Worm (Caenorhabditis elegans) whole organism, late embryonic: ENCODE results near the gene mrpl-53.

Experiments
- C38D4.7 ChIP-seq: fragments of 200-800 bp; sonication (Bioruptor generic); optimal IDR thresholded peaks from 2 replicates; lab custom pipeline; 2018; ENCODE audit warnings: mild to moderate bottlenecking, missing genetic modification characterization, moderate library complexity, missing compliant biosample characterization
- F13H6.1 ChIP-seq: sonication (generic microtip); optimal IDR thresholded peaks from 2 replicates; lab custom pipeline; 2016; ENCODE audit warnings: missing genetic modification characterization, missing compliant biosample characterization
- K09A11.1 ChIP-seq: sonication (generic microtip); optimal IDR thresholded peaks from 2 replicates; lab custom pipeline; 2017; ENCODE audit warnings: antibody characterized with exemption, mild to moderate bottlenecking, missing genetic modification characterization, missing compliant biosample characterization; ENCODE audit not compliant: insufficient read depth
- T23F11.4 ChIP-seq: fragments of 200-800 bp; sonication (Bioruptor generic); optimal IDR thresholded peaks from 2 replicates; lab custom pipeline; 2018; ENCODE audit warnings: mild to moderate bottlenecking, missing genetic modification characterization, missing compliant biosample characterization
- ahr-1 ChIP-seq: sonication (generic microtip); optimal IDR thresholded peaks from 2 replicates; lab custom pipeline; 2016; ENCODE audit warnings: missing genetic modification characterization, missing compliant biosample characterization
- ama-1 ChIP-seq: fragments of 150-350 bp; optimal IDR thresholded peaks from 2 replicates; lab custom pipeline; 2014
- ceh-14 ChIP-seq: sonication (generic microtip); optimal IDR thresholded peaks from 2 replicates; lab custom pipeline; 2016; ENCODE audit warnings: missing genotype, missing genetic modification characterization, missing compliant biosample characterization
- ceh-18 ChIP-seq: sonication (generic microtip); optimal IDR thresholded peaks from 2 replicates; lab custom pipeline; 2016; ENCODE audit warnings: missing genetic modification characterization, missing compliant biosample characterization
- ceh-2 ChIP-seq: sonication (generic microtip); optimal IDR thresholded peaks from 2 replicates; lab custom pipeline; 2016; ENCODE audit warnings: missing genotype, missing genetic modification characterization, missing compliant biosample characterization
- ceh-22 ChIP-seq: sonication (generic microtip); optimal IDR thresholded peaks from 2 replicates; lab custom pipeline; 2017; ENCODE audit warnings: missing biosample characterization, missing genetic modification characterization
- ceh-30 ChIP-seq: fragments of 150-350 bp; optimal IDR thresholded peaks from 2 replicates; lab custom pipeline; 2014; ENCODE audit warnings: missing biosample characterization, missing genetic modification characterization
- ceh-48 ChIP-seq: sonication (generic microtip); optimal IDR thresholded peaks from 2 replicates; lab custom pipeline; 2016; ENCODE audit warnings: missing genetic modification characterization, inconsistent platforms, missing compliant biosample characterization
- ceh-6 ChIP-seq: fragments of 200-800 bp; sonication (Bioruptor generic); optimal IDR thresholded peaks from 2 replicates; lab custom pipeline; 2018; ENCODE audit warnings: mild to moderate bottlenecking, missing genetic modification characterization, missing compliant biosample characterization
- dmd-4 ChIP-seq: sonication (generic microtip); optimal IDR thresholded peaks from 2 replicates; lab custom pipeline; 2016; ENCODE audit warnings: borderline replicate concordance, missing genetic modification characterization, missing compliant biosample characterization
- dve-1 ChIP-seq: sonication (generic microtip); optimal IDR thresholded peaks from 2 replicates; lab custom pipeline; 2017; ENCODE audit warnings: antibody characterized with exemption, mild to moderate bottlenecking, missing genetic modification characterization, missing compliant biosample characterization
- elt-4 ChIP-seq: sonication (generic microtip); optimal IDR thresholded peaks from 2 replicates; lab custom pipeline; 2016; ENCODE audit warnings: missing genetic modification characterization, missing compliant biosample characterization
- ets-4 ChIP-seq: sonication (generic microtip); optimal IDR thresholded peaks from 2 replicates; lab custom pipeline; 2016; ENCODE audit warnings: missing genetic modification characterization, missing compliant biosample characterization
- eyg-1 ChIP-seq: sonication (generic microtip); optimal IDR thresholded peaks from 2 replicates; lab custom pipeline; 2016; ENCODE audit warnings: missing genotype, missing genetic modification characterization, missing compliant biosample characterization
- fkh-10 ChIP-seq: fragments of 150-350 bp; optimal IDR thresholded peaks from 2 replicates; lab custom pipeline; 2014; ENCODE audit warnings: missing biosample characterization, missing genetic modification reagents, missing genetic modification characterization
- fkh-6 ChIP-seq: sonication (generic microtip); optimal IDR thresholded peaks from 2 replicates; lab custom pipeline; 2016; ENCODE audit warnings: missing genetic modification characterization, missing compliant biosample characterization
- hlh-15 ChIP-seq: sonication (generic microtip); optimal IDR thresholded peaks from 2 replicates; lab custom pipeline; 2016; ENCODE audit warnings: missing genetic modification characterization, missing compliant biosample characterization
- hlh-30 ChIP-seq: sonication (generic microtip); optimal IDR thresholded peaks from 2 replicates; lab custom pipeline; 2017; ENCODE audit warnings: antibody characterized with exemption, missing genetic modification characterization, missing compliant biosample characterization; ENCODE audit not compliant: insufficient read depth
- mec-3 ChIP-seq: sonication (generic microtip); optimal IDR thresholded peaks from 2 replicates; lab custom pipeline; 2016; ENCODE audit warnings: borderline replicate concordance, missing genetic modification characterization, missing compliant biosample characterization
- nfya-1 ChIP-seq: sonication (generic microtip); optimal IDR thresholded peaks from 2 replicates; lab custom pipeline; 2017; ENCODE audit warnings: missing genetic modification characterization, mild to moderate bottlenecking, missing compliant biosample characterization, antibody characterized with exemption, moderate library complexity
- nhr-11 ChIP-seq: fragments of 150-350 bp; optimal IDR thresholded peaks from 2 replicates; lab custom pipeline; 2014; ENCODE audit warnings: missing biosample characterization, missing genetic modification characterization
- nhr-232 ChIP-seq: sonication (generic microtip); optimal IDR thresholded peaks from 2 replicates; lab custom pipeline; 2016; ENCODE audit warnings: missing genetic modification characterization, missing compliant biosample characterization
- npax-4 ChIP-seq: sonication (generic microtip); optimal IDR thresholded peaks from 2 replicates; lab custom pipeline; 2016; ENCODE audit warnings: missing genetic modification characterization, missing compliant biosample characterization
- odd-2 ChIP-seq: sonication (generic microtip); optimal IDR thresholded peaks from 2 replicates; lab custom pipeline; 2017; ENCODE audit warnings: antibody characterized with exemption, mild to moderate bottlenecking, missing genetic modification characterization, missing compliant biosample characterization
- pat-9 ChIP-seq: fragments of 200-800 bp; sonication (Bioruptor generic); optimal IDR thresholded peaks from 2 replicates; lab custom pipeline; 2018; ENCODE audit warnings: mild to moderate bottlenecking, missing genetic modification characterization, moderate library complexity, missing compliant biosample characterization
- pha-2 ChIP-seq: sonication (generic microtip); optimal IDR thresholded peaks from 2 replicates; lab custom pipeline; 2017; ENCODE audit warnings: mild to moderate bottlenecking, missing genetic modification characterization, missing compliant biosample characterization
- pha-4 ChIP-seq: fragments of 150-350 bp; optimal IDR thresholded peaks from 2 replicates; lab custom pipeline; 2018; ENCODE audit warnings: missing biosample characterization, missing genetic modification reagents, missing genetic modification characterization
- pqm-1 ChIP-seq: sonication (generic microtip); optimal IDR thresholded peaks from 2 replicates; lab custom pipeline; 2016; ENCODE audit warnings: missing genetic modification characterization, missing compliant biosample characterization
- pros-1 ChIP-seq: fragments of 150-350 bp; optimal IDR thresholded peaks from 2 replicates; lab custom pipeline; 2014; ENCODE audit warnings: missing biosample characterization, missing genetic modification reagents, missing genetic modification characterization
- rnt-1 ChIP-seq: sonication (generic microtip); optimal IDR thresholded peaks from 2 replicates; lab custom pipeline; 2016; ENCODE audit warnings: missing genetic modification characterization, missing compliant biosample characterization
- sdc-2 ChIP-seq: sonication (generic microtip); optimal IDR thresholded peaks from 2 replicates; lab custom pipeline; 2016; ENCODE audit warnings: missing genotype, missing genetic modification characterization, missing compliant biosample characterization
- sox-2 ChIP-seq: fragments of 200-800 bp; sonication (Bioruptor generic); IDR thresholded peaks from 2 replicates; pipeline ENCODE4 v1.3.6; 2022; ENCODE audit warnings: missing genetic modification reagents, missing genetic modification characterization, missing compliant biosample characterization
- sox-4 ChIP-seq: sonication (generic microtip); optimal IDR thresholded peaks from 2 replicates; lab custom pipeline; 2017; ENCODE audit warnings: mild to moderate bottlenecking, missing genetic modification characterization, inconsistent platforms, missing compliant biosample characterization
- tbx-2 ChIP-seq: sonication (generic microtip); optimal IDR thresholded peaks from 2 replicates; lab custom pipeline; 2016; ENCODE audit warnings: missing genetic modification characterization, missing compliant biosample characterization
- unc-3 ChIP-seq, 2 experiments: fragments of 200-800 bp in 1 of 2; sonication (Bioruptor generic) in 1 of 2; sonication (generic microtip) in 1 of 2; conservative IDR thresholded peaks in 1 of 2; optimal IDR thresholded peaks in 1 of 2; 2 replicates each; pipeline versions ENCODE4 v1.3.6 to Lab custom; 2016 to 2022; ENCODE audit warnings: missing compliant biosample characterization in 2 of 2, missing genetic modification characterization in 2 of 2, missing genetic modification reagents in 1 of 2
- zip-5 ChIP-seq: sonication (generic microtip); optimal IDR thresholded peaks from 2 replicates; lab custom pipeline; 2016; ENCODE audit warnings: missing genetic modification characterization, missing compliant biosample characterization
- ztf-16 ChIP-seq: sonication (generic microtip); optimal IDR thresholded peaks from 2 replicates; lab custom pipeline; 2017; ENCODE audit warnings: missing genetic modification characterization, missing compliant biosample characterization

mrpl-53 gene

ce11 chrII:9611347-9611923 lies 14.0 kb downstream of the mrpl-53 start, which contains the start of the genes T15H9.5 and T15H9.4:
TSS of gene T15H9.5 (minus strand) at chrII:9611447.
TSS of gene T15H9.4 (plus strand) at chrII:9611873.
- TF ChIP-seq ceh-48 (no peak), ztf-16 (tag; lab: Kevin White, UChicago) (no peak), K09A11.1 (tag; lab: Kevin White, UChicago) (no peak), pat-9 (tag; lab: Kevin White, UChicago) (no peak), ets-4 (tag; lab: Kevin White, UChicago) (no peak), pha-4 (tag; lab: Kevin White, UChicago) (no peak), nhr-11 (tag; lab: Kevin White, UChicago) (no peak), T23F11.4 (GFP tag; lab: Kevin White, UChicago) (no peak), ceh-2 (tag; lab: Kevin White, UChicago) (no peak), tbx-2 (tag; lab: Kevin White, UChicago) (no peak), fkh-6 (tag; lab: Kevin White, UChicago) (no peak), zip-5 (no peak), ama-1 (lab: Kevin White, UChicago) (no peak), pha-2 (tag; lab: Kevin White, UChicago) (no peak), ahr-1 (tag; lab: Kevin White, UChicago) (no peak), odd-2 (tag; lab: Kevin White, UChicago) (no peak), C38D4.7 (GFP tag; lab: Kevin White, UChicago) (no peak), sdc-2 (tag; lab: Kevin White, UChicago) (no peak), dve-1 (tag; lab: Kevin White, UChicago) (no peak)

DNA sequence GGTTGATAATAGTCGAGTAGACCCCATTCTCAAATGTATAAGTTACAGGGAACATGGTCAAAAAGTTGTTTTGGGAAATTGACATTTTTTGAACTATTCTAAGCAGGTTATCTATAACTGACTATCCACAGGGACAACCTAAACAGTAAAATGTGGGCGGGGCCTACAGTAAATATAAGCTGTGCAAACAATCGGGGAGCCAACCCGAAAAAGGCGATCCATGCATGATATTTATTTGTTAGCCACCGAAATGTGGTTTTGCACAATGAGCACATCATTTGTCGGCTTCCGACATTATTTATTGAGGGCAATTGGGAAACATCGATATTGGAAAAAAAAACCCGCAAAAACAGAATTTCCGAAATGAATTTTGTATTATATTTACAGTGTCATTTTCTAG lies 17.3 kb downstream of the mrpl-53 start, which contains the start of gene hlh-6:
hlh-6 (minus strand) TSS at position 101 of the 400 bp plus-strand sequence.
- TF ChIP-seq K09A11.1 (tag; lab: Kevin White, UChicago) = no peak
- no peak for TF ChIP-seq rnt-1 (tag; lab: Kevin White, UChicago)
- TF ChIP-seq ceh-48 = no peak
- no peak for TF ChIP-seq ceh-6
- no peak for TF ChIP-seq elt-4 (tag; lab: Kevin White, UChicago)
- no peak for TF ChIP-seq unc-3 (GFP tag; conservative IDR thresholded peaks at IDR 0.05; lab: Robert Waterston, UW)
- no peak for TF ChIP-seq unc-3 (tag; optimal IDR thresholded peaks at IDR 0.05; lab: Kevin White, UChicago)
- no peak for TF ChIP-seq npax-4
- no peak for TF ChIP-seq ceh-18
- TF ChIP-seq zip-5 = no peak
- no peak for TF ChIP-seq pha-4 (tag; lab: Kevin White, UChicago)
- no peak for TF ChIP-seq hlh-15 (tag; lab: Kevin White, UChicago)
- no peak for TF ChIP-seq ceh-30 (tag; lab: Kevin White, UChicago)
- no peak for TF ChIP-seq dve-1 (tag; lab: Kevin White, UChicago)

DNA sequence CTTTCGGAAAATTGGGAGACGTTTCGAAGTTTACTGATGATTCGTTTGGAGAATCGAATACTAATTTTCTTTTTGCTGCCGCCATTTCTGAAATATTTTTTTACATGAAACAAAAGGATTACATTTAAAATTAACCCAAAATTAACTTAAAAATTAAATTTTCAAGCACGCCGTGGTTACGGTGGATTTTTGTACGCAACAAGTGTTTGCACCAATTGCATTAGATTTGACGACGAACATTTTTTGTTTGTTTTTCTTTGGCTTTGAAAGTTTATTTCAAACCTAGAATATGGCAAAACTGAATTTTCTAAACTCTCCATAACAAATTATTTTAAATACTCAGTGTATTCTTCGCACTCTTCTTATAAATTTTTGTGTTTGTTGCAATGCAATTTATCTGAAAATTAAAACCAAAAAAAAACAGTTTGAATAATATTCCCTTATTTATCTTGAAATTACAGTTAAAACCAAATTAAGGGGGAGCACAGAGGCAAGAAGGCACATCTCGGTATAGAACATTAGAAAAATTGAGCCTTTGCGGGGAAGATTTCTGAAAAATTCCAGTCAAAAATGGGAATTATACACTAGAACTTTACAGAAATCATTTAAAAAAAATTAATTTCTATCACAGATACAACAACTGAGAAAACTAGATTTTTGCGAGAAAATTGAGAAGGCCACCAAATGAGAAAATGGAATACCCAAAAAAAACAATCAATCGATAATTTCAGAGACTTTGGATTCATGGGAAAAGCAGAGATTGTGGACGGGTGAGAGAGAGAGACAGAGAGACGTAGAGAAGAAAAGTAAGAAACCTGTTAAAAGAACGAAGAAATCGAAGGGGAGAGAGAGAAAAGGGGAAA lies 19.8 kb downstream of the mrpl-53 start, which contains the start of gene hal-3:
hal-3 (minus strand) TSS at position 87 of the 863 bp plus-strand sequence.
- TF ChIP-seq nhr-11 (tag; lab: Kevin White, UChicago) = no peak
- no peak for TF ChIP-seq ceh-22 (tag; lab: Kevin White, UChicago)
- TF ChIP-seq mec-3 (tag; lab: Kevin White, UChicago) = no peak
- no peak for TF ChIP-seq sdc-2 (tag; lab: Kevin White, UChicago)
- no peak for TF ChIP-seq dve-1 (tag; lab: Kevin White, UChicago)
- TF ChIP-seq pha-4 (tag; lab: Kevin White, UChicago) = no peak
- no peak for TF ChIP-seq hlh-30 (tag; lab: Kevin White, UChicago)
- no peak for TF ChIP-seq F13H6.1 (tag; lab: Kevin White, UChicago)
- no peak for TF ChIP-seq sox-2
- no peak for TF ChIP-seq ceh-14 (tag; lab: Kevin White, UChicago)
- TF ChIP-seq sox-4 (tag; lab: Kevin White, UChicago) = no peak
- TF ChIP-seq pqm-1 (tag; lab: Kevin White, UChicago) = no peak
- no peak for TF ChIP-seq fkh-10 (GFP tag; lab: Kevin White, UChicago)
- TF ChIP-seq pros-1 (tag; lab: Kevin White, UChicago) = no peak
- no peak for TF ChIP-seq nhr-232
- no peak for TF ChIP-seq eyg-1 (tag; lab: Kevin White, UChicago)
- no peak for TF ChIP-seq nfya-1 (tag; lab: Kevin White, UChicago)
- TF ChIP-seq zip-5 = no peak
- TF ChIP-seq dmd-4 (tag; lab: Kevin White, UChicago) = no peak
